Worm (Caenorhabditis elegans) whole organism, L4 larva: ENCODE measurements around the gene C25H3.10.

ENCODE experiments used
- aly-2 ChIP-seq: sonication (generic microtip); optimal IDR thresholded peaks from 2 replicates; lab custom pipeline; 2018; ENCODE audit warnings: missing biosample characterization, missing genetic modification characterization
- jun-1 ChIP-seq: fragments of 150-350 bp; optimal IDR thresholded peaks from 2 replicates; lab custom pipeline; 2014; ENCODE audit warnings: missing biosample characterization, missing genetic modification reagents, missing genetic modification characterization
- lin-38 ChIP-seq: fragments of 200-800 bp; sonication (Bioruptor generic); IDR thresholded peaks from 2 replicates; pipeline ENCODE4 v1.3.6; 2022; ENCODE audit warnings: missing genetic modification reagents, missing genetic modification characterization, missing compliant biosample characterization
- lin-39 ChIP-seq: fragments of 150-350 bp; optimal IDR thresholded peaks from 2 replicates; lab custom pipeline; 2014; ENCODE audit warnings: missing biosample characterization, missing genetic modification reagents, missing genetic modification characterization
- nhr-237 ChIP-seq: sonication (generic microtip); optimal IDR thresholded peaks from 2 replicates; lab custom pipeline; 2017; ENCODE audit warnings: missing biosample characterization, missing genetic modification characterization
- pha-4 ChIP-seq, 2 experiments: fragments of 150-350 bp in 1 of 2; fragments of 200-800 bp in 1 of 2; sonication (Bioruptor generic) in 1 of 2; IDR thresholded peaks in 1 of 2; optimal IDR thresholded peaks in 1 of 2; 2 replicates each; pipeline versions ENCODE4 v1.3.6 to Lab custom; 2014 to 2022; ENCODE audit warnings: missing genetic modification characterization in 2 of 2, missing genetic modification reagents in 2 of 2, missing biosample characterization in 1 of 2, missing compliant biosample characterization in 1 of 2
- zag-1 ChIP-seq: fragments of 150-350 bp; optimal IDR thresholded peaks from 2 replicates; lab custom pipeline; 2014; ENCODE audit warnings: missing biosample characterization, missing genetic modification characterization

- no peak for TF ChIP-seq lin-39 (tag; lab: Kevin White, UChicago)
- no peak for TF ChIP-seq nhr-237 (tag; lab: Kevin White, UChicago)
- no peak for TF ChIP-seq zag-1
- no peak for TF ChIP-seq pha-4 (GFP tag; IDR thresholded peaks at IDR 0.05; lab: Robert Waterston, UW)
- TF ChIP-seq pha-4 (tag; optimal IDR thresholded peaks at IDR 0.05; lab: Kevin White, UChicago) = peak; percentile 85
- no peak for TF ChIP-seq aly-2 (tag; lab: Kevin White, UChicago)
- TF ChIP-seq jun-1 = no peak
- TF ChIP-seq lin-38 (GFP tag; lab: Robert Waterston, UW) = peak; percentile 53
Observed at ce11 chrII:5714807-5715206, 16.0 kb upstream of the C25H3.10 start, which contains the start of the genes tiar-1 and lelo-4.
